Worm (Caenorhabditis elegans): Measurements from ENCODE around the gene Y32B12B.4.

ce11 chrV:16588428-16588827 lies 35.3 kb downstream of the Y32B12B.4 start, which contains the start of gene srw-73:
- no peak for TF ChIP-seq blmp-1 (tag; optimal IDR thresholded peaks at IDR 0.05)
- TF ChIP-seq lin-13 (tag; optimal IDR thresholded peaks at IDR 0.05), result no peak
- no peak for TF ChIP-seq mep-1 (tag; optimal IDR thresholded peaks at IDR 0.05)
- TF ChIP-seq mab-5 (tag; optimal IDR thresholded peaks at IDR 0.05), result no peak
- TF ChIP-seq nhr-12 (tag; optimal IDR thresholded peaks at IDR 0.05), result no peak
- no peak for TF ChIP-seq pha-4 (tag; optimal IDR thresholded peaks at IDR 0.05)
- no peak for TF ChIP-seq flh-1 (GFP tag; optimal IDR thresholded peaks at IDR 0.05)
- no peak for TF ChIP-seq snpc-4 (tag; optimal IDR thresholded peaks at IDR 0.05)
- no peak for TF ChIP-seq unc-62 (GFP tag; optimal IDR thresholded peaks at IDR 0.05)
